Fruit fly (Drosophila melanogaster) whole organism, embryonic: ENCODE measurements around the gene CkIIbeta.

ENCODE experiments used
- ATbp ChIP-seq: fragments of 200-800 bp; sonication (Bioruptor generic); optimal IDR thresholded peaks from 2 replicates; lab custom pipeline; 2017; ENCODE audit warnings: missing biosample characterization, mild to moderate bottlenecking, missing genetic modification characterization, missing genetic modification reagents
- Bgb ChIP-seq: fragments of 200-800 bp; sonication (Bioruptor generic); IDR thresholded peaks from 2 replicates; pipeline ENCODE4 v1.3.6; 2022; ENCODE audit warnings: missing biosample characterization, missing genetic modification characterization; ENCODE audit not compliant: partially characterized antibody
- CG10543 ChIP-seq: fragments of 200-800 bp; sonication (Bioruptor generic); optimal IDR thresholded peaks from 3 replicates; lab custom pipeline; 2017; ENCODE audit warnings: missing biosample characterization, mild to moderate bottlenecking, missing genetic modification characterization, moderate library complexity
- CG10979 ChIP-seq: fragments of 200-800 bp; sonication (Bioruptor generic); optimal IDR thresholded peaks from 2 replicates; lab custom pipeline; 2018; ENCODE audit warnings: missing biosample characterization, mild to moderate bottlenecking, missing genetic modification characterization, moderate library complexity
- CG11085 ChIP-seq: fragments of 200-800 bp; sonication (Bioruptor generic); IDR thresholded peaks from 2 replicates; pipeline ENCODE4 v1.3.6; 2022; ENCODE audit warnings: missing biosample characterization, missing genetic modification characterization
- CG11560 ChIP-seq: fragments of 200-800 bp; sonication (Bioruptor generic); IDR thresholded peaks from 3 replicates; pipeline ENCODE4 v1.3.6; 2022; ENCODE audit warnings: missing biosample characterization, missing genetic modification characterization
- CG11695 ChIP-seq: fragments of 200-800 bp; sonication (Bioruptor generic); IDR thresholded peaks from 3 replicates; pipeline ENCODE4 v1.3.6; 2022; ENCODE audit warnings: missing biosample characterization, missing genetic modification characterization
- CG12744 ChIP-seq: fragments of 200-800 bp; sonication (Bioruptor generic); optimal IDR thresholded peaks from 2 replicates; lab custom pipeline; 2016; ENCODE audit warnings: missing biosample characterization, missing genetic modification characterization
- CG15696 ChIP-seq: fragments of 200-800 bp; sonication (Bioruptor generic); optimal IDR thresholded peaks from 2 replicates; lab custom pipeline; 2019; ENCODE audit warnings: missing biosample characterization, mild to moderate bottlenecking, missing genetic modification characterization, moderate library complexity
- CG16779 ChIP-seq: fragments of 200-800 bp; sonication (Bioruptor generic); IDR thresholded peaks from 2 replicates; pipeline ENCODE4 v1.3.6; 2022; ENCODE audit warnings: missing biosample characterization, missing genetic modification characterization
- CG17802 ChIP-seq: fragments of 200-800 bp; sonication (Bioruptor generic); optimal IDR thresholded peaks from 2 replicates; lab custom pipeline; 2018; ENCODE audit warnings: missing biosample characterization, mild to moderate bottlenecking, missing genetic modification characterization, moderate library complexity
- CG30020 ChIP-seq: fragments of 200-800 bp; optimal IDR thresholded peaks from 2 replicates; lab custom pipeline; 2019; ENCODE audit warnings: missing biosample characterization, mild to moderate bottlenecking, missing genetic modification characterization, moderate library complexity
- CG31388 ChIP-seq: fragments of 200-800 bp; sonication (Bioruptor generic); optimal IDR thresholded peaks from 2 replicates; lab custom pipeline; 2016; ENCODE audit warnings: missing biosample characterization, missing genetic modification characterization
- CG32532 ChIP-seq: fragments of 200-800 bp; sonication (Bioruptor generic); IDR thresholded peaks from 2 replicates; pipeline ENCODE4 v1.3.6; 2022; ENCODE audit warnings: missing biosample characterization, missing genetic modification characterization
- CG33213 ChIP-seq: fragments of 200-800 bp; sonication (Bioruptor generic); optimal IDR thresholded peaks from 3 replicates; lab custom pipeline; 2016; ENCODE audit warnings: missing biosample characterization, missing genetic modification characterization
- CG6272 ChIP-seq: fragments of 200-800 bp; sonication (Bioruptor generic); IDR thresholded peaks from 2 replicates; pipeline ENCODE4 v1.3.6; 2022; ENCODE audit warnings: missing biosample characterization, missing genetic modification characterization
- CG7271 ChIP-seq: fragments of 200-800 bp; sonication (Bioruptor generic); optimal IDR thresholded peaks from 2 replicates; lab custom pipeline; 2018; ENCODE audit warnings: missing biosample characterization, mild to moderate bottlenecking, missing genetic modification characterization, moderate library complexity
- CG7839 ChIP-seq: fragments of 200-800 bp; sonication (Bioruptor generic); optimal IDR thresholded peaks from 3 replicates; lab custom pipeline; 2018; ENCODE audit warnings: missing biosample characterization, mild to moderate bottlenecking, missing genetic modification characterization, moderate library complexity
- CG8290 ChIP-seq, 3 experiments: fragments of 200-800 bp; sonication (Bioruptor generic); optimal IDR thresholded peaks; 2 replicates each; lab custom pipeline; 2016 to 2019; ENCODE audit warnings: missing biosample characterization in 3 of 3, missing genetic modification characterization in 3 of 3, mild to moderate bottlenecking in 2 of 3, moderate library complexity in 1 of 3
- CG9817 ChIP-seq: fragments of 200-800 bp; sonication (Bioruptor generic); optimal IDR thresholded peaks from 2 replicates; lab custom pipeline; 2018; ENCODE audit warnings: missing biosample characterization, mild to moderate bottlenecking, missing genetic modification characterization, moderate library complexity
- CG9932 ChIP-seq: fragments of 200-800 bp; sonication (Bioruptor generic); IDR thresholded peaks from 2 replicates; pipeline ENCODE4 v1.3.6; 2022; ENCODE audit warnings: missing biosample characterization, missing genetic modification characterization
- Deaf1 ChIP-seq: fragments of 200-800 bp; optimal IDR thresholded peaks from 3 replicates; lab custom pipeline; 2019; ENCODE audit warnings: missing biosample characterization, mild to moderate bottlenecking, missing genetic modification characterization, moderate library complexity
- Dref ChIP-seq: fragments of 200-800 bp; sonication (Bioruptor generic); IDR thresholded peaks from 2 replicates; pipeline ENCODE4 v1.3.6; 2022; ENCODE audit warnings: missing biosample characterization, missing genetic modification characterization
- ERR ChIP-seq: fragments of 200-800 bp; sonication (Bioruptor generic); optimal IDR thresholded peaks from 2 replicates; lab custom pipeline; 2016; ENCODE audit warnings: missing biosample characterization, missing genetic modification characterization
- Ets97D ChIP-seq: fragments of 200-800 bp; sonication (Bioruptor generic); optimal IDR thresholded peaks from 3 replicates; lab custom pipeline; 2016; ENCODE audit warnings: missing biosample characterization, missing genetic modification characterization
- MTF-1 ChIP-seq: fragments of 200-800 bp; sonication (Bioruptor generic); optimal IDR thresholded peaks from 2 replicates; lab custom pipeline; 2018; ENCODE audit warnings: missing biosample characterization, mild to moderate bottlenecking, missing genetic modification characterization, borderline replicate concordance
- Mad ChIP-seq: fragments of 200-800 bp; sonication (Bioruptor generic); optimal IDR thresholded peaks from 2 replicates; lab custom pipeline; 2016; ENCODE audit warnings: missing biosample characterization, missing genetic modification characterization
- Sox100B ChIP-seq: fragments of 200-800 bp; sonication (Bioruptor generic); optimal IDR thresholded peaks from 3 replicates; lab custom pipeline; 2018; ENCODE audit warnings: missing biosample characterization, mild to moderate bottlenecking, missing genetic modification characterization
- ato ChIP-seq: fragments of 200-800 bp; sonication (Bioruptor generic); IDR thresholded peaks from 2 replicates; pipeline ENCODE4 v1.3.6; 2022; ENCODE audit warnings: missing biosample characterization, missing genetic modification characterization; ENCODE audit not compliant: partially characterized antibody
- ci ChIP-seq: fragments of 200-800 bp; sonication (Bioruptor generic); IDR thresholded peaks from 3 replicates; pipeline ENCODE4 v1.3.6; 2022; ENCODE audit warnings: missing biosample characterization, missing genetic modification characterization
- da ChIP-seq: fragments of 200-800 bp; sonication (Bioruptor generic); optimal IDR thresholded peaks from 2 replicates; lab custom pipeline; 2016; ENCODE audit warnings: missing biosample characterization, missing genetic modification characterization
- en ChIP-seq: fragments of 200-800 bp; sonication (Bioruptor generic); optimal IDR thresholded peaks from 2 replicates; lab custom pipeline; 2016; ENCODE audit warnings: missing biosample characterization, missing genetic modification characterization
- eve ChIP-seq, 2 experiments: fragments of >200 bp; optimal IDR thresholded peaks; 2 replicates each; lab custom pipeline; 2017; ENCODE audit warnings: missing biosample characterization in 2 of 2, missing genetic modification characterization in 2 of 2
- fd3F ChIP-seq: fragments of 200-800 bp; sonication (Bioruptor generic); optimal IDR thresholded peaks from 2 replicates; lab custom pipeline; 2018; ENCODE audit warnings: missing biosample characterization, mild to moderate bottlenecking, missing genetic modification characterization, moderate library complexity
- fu2 ChIP-seq: fragments of 200-800 bp; sonication (Bioruptor generic); optimal IDR thresholded peaks from 2 replicates; lab custom pipeline; 2016; ENCODE audit warnings: missing biosample characterization, missing genetic modification characterization
- gcm ChIP-seq: fragments of 200-800 bp; sonication (Bioruptor generic); optimal IDR thresholded peaks from 2 replicates; lab custom pipeline; 2019; ENCODE audit warnings: missing biosample characterization, mild to moderate bottlenecking, missing genetic modification characterization, moderate library complexity
- gro ChIP-seq: fragments of 200-800 bp; sonication (Bioruptor generic); optimal IDR thresholded peaks from 2 replicates; lab custom pipeline; 2016; ENCODE audit warnings: missing biosample characterization, missing genetic modification characterization
- gsb-n ChIP-seq: fragments of 200-800 bp; sonication (Bioruptor generic); optimal IDR thresholded peaks from 3 replicates; lab custom pipeline; 2018; ENCODE audit warnings: missing biosample characterization, mild to moderate bottlenecking, missing genetic modification characterization
- gt ChIP-seq: fragments of 200-800 bp; sonication (Bioruptor generic); IDR thresholded peaks from 2 replicates; pipeline ENCODE4 v1.3.6; 2022; ENCODE audit warnings: missing biosample characterization, missing genetic modification characterization
- hkb ChIP-seq, 2 experiments: fragments of 200-800 bp in 1 of 2; fragments of >200 bp in 1 of 2; sonication (Bioruptor generic) in 1 of 2; IDR thresholded peaks in 1 of 2; optimal IDR thresholded peaks in 1 of 2; 2 replicates each; pipeline versions ENCODE4 v1.3.6 to Lab custom; 2017 to 2022; ENCODE audit warnings: missing biosample characterization in 1 of 2, missing genetic modification characterization in 1 of 2
- lmd ChIP-seq: fragments of 200-800 bp; sonication (Bioruptor generic); IDR thresholded peaks from 2 replicates; pipeline ENCODE4 v1.3.6; 2022; ENCODE audit warnings: missing biosample characterization, missing genetic modification characterization
- luna ChIP-seq: fragments of 200-800 bp; sonication (Bioruptor generic); optimal IDR thresholded peaks from 2 replicates; lab custom pipeline; 2016; ENCODE audit warnings: missing biosample characterization, missing genetic modification characterization
- mirr ChIP-seq: fragments of 200-800 bp; sonication (Bioruptor generic); optimal IDR thresholded peaks from 3 replicates; lab custom pipeline; 2018; ENCODE audit warnings: missing biosample characterization, mild to moderate bottlenecking, missing genetic modification characterization
- pzg ChIP-seq: fragments of 200-800 bp; sonication (Bioruptor generic); optimal IDR thresholded peaks from 3 replicates; lab custom pipeline; 2018; ENCODE audit warnings: missing biosample characterization, mild to moderate bottlenecking, missing genetic modification characterization, moderate library complexity
- ranshi ChIP-seq: fragments of 200-800 bp; sonication (Bioruptor generic); IDR thresholded peaks from 2 replicates; pipeline ENCODE4 v1.3.6; 2022; ENCODE audit warnings: missing biosample characterization, missing genetic modification characterization
- schlank ChIP-seq: fragments of 200-800 bp; sonication (Bioruptor generic); optimal IDR thresholded peaks from 2 replicates; lab custom pipeline; 2018; ENCODE audit warnings: missing biosample characterization, mild to moderate bottlenecking, missing genetic modification characterization
- seq ChIP-seq: fragments of 200-800 bp; sonication (Bioruptor generic); IDR thresholded peaks from 2 replicates; pipeline ENCODE4 v1.3.6; 2022; ENCODE audit warnings: missing biosample characterization, missing genetic modification characterization
- sisA ChIP-seq: fragments of 200-800 bp; sonication (Bioruptor generic); IDR thresholded peaks from 2 replicates; pipeline ENCODE4 v1.3.6; 2022; ENCODE audit warnings: missing biosample characterization, missing genetic modification characterization
- tap ChIP-seq: fragments of 200-800 bp; optimal IDR thresholded peaks from 3 replicates; lab custom pipeline; 2019; ENCODE audit warnings: missing biosample characterization, mild to moderate bottlenecking, missing genetic modification characterization, moderate library complexity
- usp ChIP-seq: fragments of >200 bp; optimal IDR thresholded peaks from 2 replicates; lab custom pipeline; 2017; ENCODE audit warnings: missing biosample characterization, missing genetic modification characterization
- zen ChIP-seq: fragments of 200-800 bp; sonication (Bioruptor generic); optimal IDR thresholded peaks from 3 replicates; lab custom pipeline; 2018; ENCODE audit warnings: missing biosample characterization, mild to moderate bottlenecking, missing genetic modification characterization, moderate library complexity

The CkIIbeta gene

DNA sequence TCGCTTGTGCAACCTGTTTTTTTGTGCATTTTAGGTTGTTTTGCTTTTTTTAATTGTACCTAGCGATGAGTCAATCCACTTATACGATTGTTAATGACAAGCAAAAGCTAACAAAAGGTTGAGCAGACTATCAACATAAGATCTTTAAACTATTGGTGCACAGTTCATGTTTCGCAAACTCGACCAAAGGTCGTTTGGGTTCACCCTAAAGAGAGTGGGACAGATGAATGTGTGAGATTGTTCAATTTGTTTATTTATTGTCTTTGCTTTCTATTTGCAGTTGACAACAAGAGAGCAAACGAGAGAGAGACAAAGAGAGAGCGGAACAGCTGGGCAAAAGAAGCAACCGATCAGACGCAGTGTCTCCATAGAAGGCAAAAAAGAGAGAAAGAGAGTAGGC lies 30.7 kb downstream of the CkIIbeta start (continued):
- TF ChIP-seq ato (GFP tag; lab: Robert Waterston, UW) (no peak), Sox100B (GFP tag; lab: Kevin White, UChicago) (no peak), gcm (GFP tag; lab: Kevin White, UChicago) (no peak), CG32532 (GFP tag; lab: Robert Waterston, UW) (no peak), CG30020 (tag; lab: Kevin White, UChicago) (no peak), ATbp (peak; percentile 77), gsb-n (tag; lab: Kevin White, UChicago) (no peak), CG9932 (GFP tag; lab: Robert Waterston, UW) (no peak), ERR (GFP tag; lab: Kevin White, UChicago) (no peak), CG8290 (GFP tag; optimal IDR thresholded peaks at IDR 0.05; lab: Kevin White, UChicago) (no peak), CG8290 (tag; optimal IDR thresholded peaks at IDR 0.05; lab: Kevin White, UChicago) (no peak), schlank (no peak), usp (GFP tag; lab: Kevin White, UChicago) (no peak), eve (GFP tag; optimal IDR thresholded peaks at IDR 0.05; lab: Kevin White, UChicago) (no peak), CG10543 (GFP tag; lab: Kevin White, UChicago) (no peak), CG16779 (GFP tag; lab: Robert Waterston, UW) (no peak), tap (peak; percentile 41), CG9817 (tag; lab: Kevin White, UChicago) (no peak), hkb (optimal IDR thresholded peaks at IDR 0.05; lab: Kevin White, UChicago) (no peak), hkb (GFP tag; IDR thresholded peaks at IDR 0.05; lab: Robert Waterston, UW) (peak; percentile 51), Dref (no peak), zen (tag; lab: Kevin White, UChicago) (no peak), CG7839 (tag; lab: Kevin White, UChicago) (no peak), pzg (GFP tag; lab: Kevin White, UChicago) (no peak), CG11695 (GFP tag; lab: Robert Waterston, UW) (0 out of 3 replicates have a peak, but pooled peaks have one; percentile 22), gt (no peak), CG17802 (tag; lab: Kevin White, UChicago) (no peak), Bgb (GFP tag; lab: Robert Waterston, UW) (no peak), CG31388 (GFP tag; lab: Kevin White, UChicago) (no peak), MTF-1 (GFP tag; lab: Kevin White, UChicago) (peak; percentile 60), ci (GFP tag; lab: Robert Waterston, UW) (peak; percentile 69; the same call in 2 of the 3 replicates), Ets97D (GFP tag; lab: Kevin White, UChicago) (no peak), Mad (no peak), en (GFP tag; lab: Kevin White, UChicago) (no peak), fd3F (GFP tag; lab: Kevin White, UChicago) (no peak), gro (GFP tag; lab: Kevin White, UChicago) (no peak), da (GFP tag; lab: Kevin White, UChicago) (no peak), CG7271 (tag; lab: Kevin White, UChicago) (no peak), lmd (GFP tag; lab: Robert Waterston, UW) (no peak), seq (GFP tag; lab: Robert Waterston, UW) (no peak), sisA (no peak), CG33213 (GFP tag; lab: Kevin White, UChicago) (peak; percentile 10), CG12744 (GFP tag; lab: Kevin White, UChicago) (no peak), CG10979 (tag; lab: Kevin White, UChicago) (no peak), CG11085 (GFP tag; lab: Robert Waterston, UW) (no peak), CG11560 (tag; lab: Robert Waterston, UW) (no peak), mirr (GFP tag; lab: Kevin White, UChicago) (no peak), CG15696 (peak; percentile 6), Deaf1 (tag; lab: Kevin White, UChicago) (no peak), luna (GFP tag; lab: Kevin White, UChicago) (no peak), CG6272 (GFP tag; lab: Robert Waterston, UW) (no peak), fu2 (no peak), ranshi (GFP tag; lab: Robert Waterston, UW) (peak; percentile 6; the same call in 1 of the 2 replicates)
